Fruit fly (Drosophila melanogaster) whole organism, adult: ENCODE results near the gene CG6052.

Experiments
- CG33017 ChIP-seq: fragments of 200-800 bp; sonication (Bioruptor generic); optimal IDR thresholded peaks from 2 replicates; lab custom pipeline; 2018; ENCODE audit warnings: missing biosample characterization, mild to moderate bottlenecking, missing genetic modification characterization, moderate library complexity
- bab1 ChIP-seq: fragments of 200-800 bp; sonication (Bioruptor generic); optimal IDR thresholded peaks from 3 replicates; lab custom pipeline; 2019; ENCODE audit warnings: missing biosample characterization, mild to moderate bottlenecking, missing genetic modification characterization, moderate library complexity
- kay ChIP-seq: fragments of 200-800 bp; sonication (Bioruptor generic); peaks from one replicate; lab custom pipeline; 2016; ENCODE audit warnings: missing biosample characterization, missing genetic modification characterization, borderline replicate concordance
- ovo ChIP-seq: fragments of 200-800 bp; sonication (Bioruptor generic); optimal IDR thresholded peaks from 2 replicates; lab custom pipeline; 2016; ENCODE audit warnings: missing biosample characterization, missing genetic modification characterization

- TF ChIP-seq CG33017 = no peak
- peak; percentile 40 for TF ChIP-seq kay (GFP tag; lab: Kevin White, UChicago)
- TF ChIP-seq ovo (GFP tag; lab: Kevin White, UChicago) = no peak
- no peak for TF ChIP-seq bab1
These were observed 25.1 kb upstream of the CG6052 start for dm6 chr3L:17754285-17754684.
